Worm (Caenorhabditis elegans) whole organism, L4 larva: Measurements from ENCODE around the gene Y37D8A.19.

Experiments
- F37D6.2 ChIP-seq: sonication (generic microtip); optimal IDR thresholded peaks from 2 replicates; lab custom pipeline; 2016; ENCODE audit warnings: mild to moderate bottlenecking, missing genetic modification characterization, missing compliant biosample characterization
- T26A8.4 ChIP-seq: fragments of 200-800 bp; sonication (Bioruptor generic); IDR thresholded peaks from 2 replicates; pipeline ENCODE4 v1.3.6; 2022; ENCODE audit warnings: missing genetic modification characterization, missing compliant biosample characterization
- Y48G9A.11 ChIP-seq: fragments of 200-800 bp; sonication (Bioruptor generic); IDR thresholded peaks from 2 replicates; pipeline ENCODE4 v1.3.6; 2022; ENCODE audit warnings: missing genetic modification reagents, missing genetic modification characterization, missing compliant biosample characterization
- Y75B8A.6 ChIP-seq: fragments of 200-800 bp; sonication (Bioruptor generic); IDR thresholded peaks from 2 replicates; pipeline ENCODE4 v1.3.6; 2022; ENCODE audit warnings: missing genetic modification reagents, missing genetic modification characterization, missing compliant biosample characterization
- aha-1 ChIP-seq: fragments of 150-350 bp; peaks from one replicate; lab custom pipeline; 2014; ENCODE audit warnings: missing biosample characterization, missing genetic modification characterization
- aly-2 ChIP-seq: sonication (generic microtip); optimal IDR thresholded peaks from 2 replicates; lab custom pipeline; 2018; ENCODE audit warnings: missing biosample characterization, missing genetic modification characterization
- ama-1 ChIP-seq: fragments of 150-350 bp; optimal IDR thresholded peaks from 2 replicates; lab custom pipeline; 2014; ENCODE audit warnings: inconsistent platforms, mixed read lengths
- arid-1 ChIP-seq: fragments of 200-800 bp; sonication (Bioruptor generic); conservative IDR thresholded peaks from 2 replicates; pipeline ENCODE4 v1.3.6; 2022; ENCODE audit warnings: missing genetic modification reagents, missing genetic modification characterization, missing compliant biosample characterization
- attf-4 ChIP-seq: sonication (generic microtip); optimal IDR thresholded peaks from 3 replicates; lab custom pipeline; 2017; ENCODE audit warnings: missing biosample characterization, missing genetic modification characterization
- ceh-28 ChIP-seq: fragments of 150-350 bp; optimal IDR thresholded peaks from 2 replicates; lab custom pipeline; 2014; ENCODE audit warnings: missing biosample characterization, missing genetic modification reagents, missing genetic modification characterization
- ceh-32 ChIP-seq: sonication (generic microtip); optimal IDR thresholded peaks from 2 replicates; lab custom pipeline; 2016; ENCODE audit warnings: mild to moderate bottlenecking, missing genetic modification characterization, missing compliant biosample characterization; ENCODE audit not compliant: poor library complexity
- daf-12 ChIP-seq: fragments of 150-350 bp; optimal IDR thresholded peaks from 2 replicates; lab custom pipeline; 2014; ENCODE audit warnings: missing biosample characterization, missing genetic modification reagents, missing genetic modification characterization
- daf-16 ChIP-seq, 3 experiments: sonication (generic microtip); optimal IDR thresholded peaks; 2 replicates each; lab custom pipeline; 2016 to 2017; ENCODE audit warnings: missing genetic modification characterization in 3 of 3, missing genetic modification reagents in 3 of 3, mild to moderate bottlenecking in 2 of 3, missing compliant biosample characterization in 2 of 3, missing biosample characterization in 1 of 3, moderate library complexity in 1 of 3
- daf-19 ChIP-seq: fragments of 200-800 bp; sonication (Bioruptor generic); conservative IDR thresholded peaks from 2 replicates; pipeline ENCODE4 v1.3.6; 2022; ENCODE audit warnings: missing genetic modification characterization, missing compliant biosample characterization
- dmd-6 ChIP-seq: fragments of 200-800 bp; sonication (Bioruptor generic); IDR thresholded peaks from 2 replicates; pipeline ENCODE4 v1.3.6; 2022; ENCODE audit warnings: missing genetic modification reagents, missing genetic modification characterization, missing compliant biosample characterization
- dmd-8 ChIP-seq: fragments of 200-800 bp; sonication (Bioruptor generic); IDR thresholded peaks from 2 replicates; pipeline ENCODE4 v1.3.6; 2022; ENCODE audit warnings: missing genetic modification characterization, missing compliant biosample characterization
- dpl-1 ChIP-seq: fragments of 150-350 bp; optimal IDR thresholded peaks from 2 replicates; lab custom pipeline; 2014; ENCODE audit warnings: missing biosample characterization, missing genetic modification reagents, missing genetic modification characterization
- duxl-1 ChIP-seq: sonication (generic microtip); optimal IDR thresholded peaks from 2 replicates; lab custom pipeline; 2016; ENCODE audit warnings: mild to moderate bottlenecking, missing genetic modification characterization, moderate library complexity, missing compliant biosample characterization; ENCODE audit not compliant: poor library complexity
- dve-1 ChIP-seq: sonication (generic microtip); optimal IDR thresholded peaks from 2 replicates; lab custom pipeline; 2017; ENCODE audit warnings: antibody characterized with exemption, mild to moderate bottlenecking, missing genetic modification characterization, missing compliant biosample characterization; ENCODE audit not compliant: insufficient read depth
- fos-1 ChIP-seq: fragments of 150-350 bp; optimal IDR thresholded peaks from 2 replicates; lab custom pipeline; 2014; ENCODE audit warnings: missing biosample characterization, missing genetic modification characterization
- hlh-11 ChIP-seq: fragments of 200-800 bp; sonication (Bioruptor generic); optimal IDR thresholded peaks from 2 replicates; lab custom pipeline; 2018; ENCODE audit warnings: mild to moderate bottlenecking, missing genetic modification characterization, missing compliant biosample characterization
- hlh-30 ChIP-seq: sonication (generic microtip); optimal IDR thresholded peaks from 2 replicates; lab custom pipeline; 2017; ENCODE audit warnings: antibody characterized with exemption, mild to moderate bottlenecking, missing genetic modification characterization, missing compliant biosample characterization; ENCODE audit not compliant: insufficient read depth
- hmg-1.1 ChIP-seq: fragments of 200-800 bp; sonication (Bioruptor generic); IDR thresholded peaks from 2 replicates; pipeline ENCODE4 v1.3.6; 2022; ENCODE audit warnings: missing genetic modification reagents, missing genetic modification characterization, missing compliant biosample characterization
- jun-1 ChIP-seq: fragments of 150-350 bp; optimal IDR thresholded peaks from 2 replicates; lab custom pipeline; 2014; ENCODE audit warnings: missing biosample characterization, missing genetic modification reagents, missing genetic modification characterization
- lim-7 ChIP-seq: fragments of 200-800 bp; sonication (Bioruptor generic); IDR thresholded peaks from 2 replicates; pipeline ENCODE4 v1.3.6; 2022; ENCODE audit warnings: missing genetic modification characterization, missing compliant biosample characterization
- lin-1 ChIP-seq: fragments of 200-800 bp; sonication (Bioruptor generic); IDR thresholded peaks from 2 replicates; pipeline ENCODE4 v1.3.6; 2022; ENCODE audit warnings: missing genetic modification reagents, missing genetic modification characterization, missing compliant biosample characterization
- lin-13 ChIP-seq: fragments of 150-350 bp; optimal IDR thresholded peaks from 2 replicates; lab custom pipeline; 2014; ENCODE audit warnings: missing biosample characterization, missing genetic modification reagents, missing genetic modification characterization
- lin-15B ChIP-seq: fragments of 150-350 bp; sonication (generic microtip); optimal IDR thresholded peaks from 3 replicates; lab custom pipeline; 2014; ENCODE audit warnings: missing biosample characterization, missing genetic modification characterization
- lir-3 ChIP-seq: sonication (generic microtip); optimal IDR thresholded peaks from 2 replicates; lab custom pipeline; 2016; ENCODE audit warnings: mild to moderate bottlenecking, missing genetic modification characterization, missing compliant biosample characterization
- lsy-2 ChIP-seq, 2 experiments: fragments of 150-350 bp in 1 of 2; sonication (generic microtip) in 1 of 2; optimal IDR thresholded peaks; 2 replicates each; lab custom pipeline; 2014 to 2017; ENCODE audit warnings: missing biosample characterization in 2 of 2, missing genetic modification characterization in 2 of 2
- mep-1 ChIP-seq: fragments of 150-350 bp; sonication (generic microtip); optimal IDR thresholded peaks from 3 replicates; lab custom pipeline; 2014; ENCODE audit warnings: missing biosample characterization, missing genetic modification characterization
- mes-2 ChIP-seq: sonication (generic microtip); optimal IDR thresholded peaks from 2 replicates; lab custom pipeline; 2016; ENCODE audit warnings: missing genotype, mild to moderate bottlenecking, missing genetic modification characterization, missing compliant biosample characterization; ENCODE audit not compliant: poor library complexity, severe bottlenecking
- mxl-3 ChIP-seq: fragments of 200-800 bp; sonication (Bioruptor generic); optimal IDR thresholded peaks from 2 replicates; lab custom pipeline; 2018; ENCODE audit warnings: mild to moderate bottlenecking, missing genetic modification characterization, missing compliant biosample characterization
- nhr-10 ChIP-seq: fragments of 150-350 bp; optimal IDR thresholded peaks from 2 replicates; lab custom pipeline; 2014; ENCODE audit warnings: missing biosample characterization, missing genetic modification characterization
- nhr-102 ChIP-seq: sonication (generic microtip); optimal IDR thresholded peaks from 2 replicates; lab custom pipeline; 2016; ENCODE audit warnings: mild to moderate bottlenecking, missing genetic modification characterization, moderate library complexity, missing compliant biosample characterization
- nhr-11 ChIP-seq: fragments of 150-350 bp; optimal IDR thresholded peaks from 2 replicates; lab custom pipeline; 2014; ENCODE audit warnings: missing biosample characterization, missing genetic modification characterization
- nhr-28 ChIP-seq: fragments of 150-350 bp; optimal IDR thresholded peaks from 2 replicates; lab custom pipeline; 2014; ENCODE audit warnings: missing biosample characterization, missing genetic modification characterization
- nhr-42 ChIP-seq: fragments of 200-800 bp; sonication (Bioruptor generic); IDR thresholded peaks from 2 replicates; pipeline ENCODE4 v1.3.6; 2022; ENCODE audit warnings: missing genetic modification characterization, missing compliant biosample characterization
- nhr-77 ChIP-seq: fragments of 150-350 bp; optimal IDR thresholded peaks from 2 replicates; lab custom pipeline; 2014; ENCODE audit warnings: missing biosample characterization, missing genetic modification characterization
- pha-4 ChIP-seq, 2 experiments: fragments of 150-350 bp in 1 of 2; fragments of 200-800 bp in 1 of 2; sonication (Bioruptor generic) in 1 of 2; IDR thresholded peaks in 1 of 2; optimal IDR thresholded peaks in 1 of 2; 2 replicates each; pipeline versions ENCODE4 v1.3.6 to Lab custom; 2014 to 2022; ENCODE audit warnings: missing genetic modification characterization in 2 of 2, missing genetic modification reagents in 2 of 2, missing biosample characterization in 1 of 2, missing compliant biosample characterization in 1 of 2
- php-3 ChIP-seq: fragments of 200-800 bp; sonication (Bioruptor generic); IDR thresholded peaks from 2 replicates; pipeline ENCODE4 v1.3.6; 2022; ENCODE audit warnings: missing genetic modification reagents, missing genetic modification characterization, missing compliant biosample characterization
- pqm-1 ChIP-seq: sonication (generic microtip); optimal IDR thresholded peaks from 2 replicates; lab custom pipeline; 2017; ENCODE audit warnings: missing biosample characterization, missing genetic modification characterization
- sdz-12 ChIP-seq: fragments of 200-800 bp; sonication (Bioruptor generic); optimal IDR thresholded peaks from 2 replicates; lab custom pipeline; 2018; ENCODE audit warnings: mild to moderate bottlenecking, missing genetic modification characterization, missing compliant biosample characterization
- snpc-1.2 ChIP-seq: fragments of 200-800 bp; sonication (Bioruptor generic); IDR thresholded peaks from 2 replicates; pipeline ENCODE4 v1.3.6; 2022; ENCODE audit warnings: missing genetic modification reagents, missing genetic modification characterization, missing compliant biosample characterization
- tra-1 ChIP-seq: fragments of 200-800 bp; sonication (Bioruptor generic); IDR thresholded peaks from 2 replicates; pipeline ENCODE4 v1.3.6; 2022; ENCODE audit warnings: missing genetic modification reagents, missing genetic modification characterization, missing compliant biosample characterization
- unc-62 ChIP-seq, 3 experiments: fragments of 150-350 bp in 1 of 3; sonication (generic microtip); optimal IDR thresholded peaks in 2 of 3; peaks in 1 of 3; 1 replicate in 1 of 3; 2 replicates in 2 of 3; lab custom pipeline; 2014 to 2017; ENCODE audit warnings: missing biosample characterization in 3 of 3, missing genetic modification characterization in 3 of 3, missing genetic modification reagents in 3 of 3, missing genotype in 1 of 3
- zag-1 ChIP-seq: fragments of 150-350 bp; optimal IDR thresholded peaks from 2 replicates; lab custom pipeline; 2014; ENCODE audit warnings: missing biosample characterization, missing genetic modification characterization
- ztf-7 ChIP-seq: fragments of 150-350 bp; optimal IDR thresholded peaks from 2 replicates; lab custom pipeline; 2014; ENCODE audit warnings: missing biosample characterization, missing genetic modification characterization

The Y37D8A.19 gene

ce11 chrIII:12918575-12918974, 11.1 kb upstream of the Y37D8A.19 start, which contains the start of gene Y37D8A.16:
Gene Y37D8A.16 (minus strand): TSS chrIII:12918675.
- TF ChIP-seq lim-7 (GFP tag; lab: Robert Waterston, UW) (no peak), daf-12 (tag; lab: Kevin White, UChicago) (no peak), dmd-8 (no peak), nhr-11 (tag; lab: Kevin White, UChicago) (no peak), nhr-77 (tag; lab: Kevin White, UChicago) (no peak), Y75B8A.6 (no peak), snpc-1.2 (GFP tag; lab: Robert Waterston, UW) (no peak), lir-3 (tag; lab: Kevin White, UChicago) (no peak), hmg-1.1 (GFP tag; lab: Robert Waterston, UW) (no peak), ceh-28 (tag; lab: Kevin White, UChicago) (no peak)

- no peak for TF ChIP-seq fos-1 (tag; lab: Kevin White, UChicago)
- no peak for TF ChIP-seq nhr-42 (GFP tag; lab: Robert Waterston, UW)
- TF ChIP-seq mes-2 (tag; lab: Kevin White, UChicago), result peak; percentile 60
- TF ChIP-seq hlh-30 (tag; lab: Kevin White, UChicago), result peak; percentile 52
- no peak for TF ChIP-seq arid-1 (GFP tag; lab: Robert Waterston, UW)
- peak; percentile 79 for TF ChIP-seq dve-1
- TF ChIP-seq T26A8.4 (GFP tag; lab: Robert Waterston, UW), result peak; percentile 53; the same call in 1 of the 2 replicates
- no peak for TF ChIP-seq aly-2 (tag; lab: Kevin White, UChicago)
- TF ChIP-seq lin-13, result no peak
- no peak for TF ChIP-seq pha-4 (GFP tag; IDR thresholded peaks at IDR 0.05; lab: Robert Waterston, UW)
- peak; percentile 75 for TF ChIP-seq pha-4 (tag; optimal IDR thresholded peaks at IDR 0.05; lab: Kevin White, UChicago)
- no peak for TF ChIP-seq attf-4 (tag; lab: Kevin White, UChicago)
- peak; percentile 38 for TF ChIP-seq nhr-28
- TF ChIP-seq ztf-7, result peak; percentile 61
- TF ChIP-seq mxl-3, result no peak
- peak; percentile 20 for TF ChIP-seq duxl-1 (tag; lab: Kevin White, UChicago)
- no peak for TF ChIP-seq Y48G9A.11 (GFP tag; lab: Robert Waterston, UW)
- TF ChIP-seq ama-1 (lab: Kevin White, UChicago), result peak; percentile 6
- no peak for TF ChIP-seq ceh-32 (tag; lab: Kevin White, UChicago)
- no peak for TF ChIP-seq nhr-10
- TF ChIP-seq hlh-11 (tag; lab: Kevin White, UChicago), result peak; percentile 68
- no peak for TF ChIP-seq php-3 (GFP tag; lab: Robert Waterston, UW)
- no peak for TF ChIP-seq unc-62 (GFP tag; optimal IDR thresholded peaks at IDR 0.05 in 1 of 2; lab: Kevin White, UChicago)
- TF ChIP-seq unc-62 (tag; optimal IDR thresholded peaks at IDR 0.05; lab: Kevin White, UChicago), result no peak
- TF ChIP-seq ceh-28 (tag; lab: Kevin White, UChicago), result peak; percentile 11
- TF ChIP-seq snpc-1.2 (GFP tag; lab: Robert Waterston, UW), result no peak
- no peak for TF ChIP-seq aha-1 (tag; lab: Kevin White, UChicago)
- peak in 1 of 2 experiments; percentile 43 for TF ChIP-seq lsy-2 (tag; optimal IDR thresholded peaks at IDR 0.05; lab: Kevin White, UChicago)
- no peak for TF ChIP-seq F37D6.2 (tag; lab: Kevin White, UChicago)
- no peak for TF ChIP-seq zag-1 (tag; lab: Kevin White, UChicago)
- no peak for TF ChIP-seq daf-19 (GFP tag; lab: Robert Waterston, UW)
- TF ChIP-seq nhr-102 (tag; lab: Kevin White, UChicago), result no peak
- peak; percentile 56 for TF ChIP-seq mep-1
- no peak for TF ChIP-seq sdz-12 (GFP tag; lab: Kevin White, UChicago)
- no peak for TF ChIP-seq lim-7 (GFP tag; lab: Robert Waterston, UW)
- peak; percentile 6 for TF ChIP-seq dpl-1
- no peak for TF ChIP-seq daf-16 (GFP tag; optimal IDR thresholded peaks at IDR 0.05; lab: Kevin White, UChicago)
- peak; percentile 82 for TF ChIP-seq daf-16 (tag; optimal IDR thresholded peaks at IDR 0.05; lab: Kevin White, UChicago)
- no peak for TF ChIP-seq pqm-1 (tag; lab: Kevin White, UChicago)
- TF ChIP-seq jun-1, result peak; percentile 23
- no peak for TF ChIP-seq tra-1
- TF ChIP-seq lin-15B (tag; lab: Kevin White, UChicago), result no peak
- TF ChIP-seq dmd-6 (GFP tag; lab: Robert Waterston, UW), result peak; percentile 30; the same call in 1 of the 2 replicates
- TF ChIP-seq lin-1 (GFP tag; lab: Robert Waterston, UW), result no peak
Measured at ce11 chrIII:12919882-12920281, 9.8 kb upstream of the Y37D8A.19 start.
